Worm (Caenorhabditis elegans) whole organism, L1 larva: ENCODE data around the gene pat-12.

Source experiments
- C04F5.9 ChIP-seq: sonication (generic microtip); optimal IDR thresholded peaks from 2 replicates; lab custom pipeline; 2016; ENCODE audit warnings: missing genetic modification characterization, missing compliant biosample characterization
- C34B4.2 ChIP-seq: sonication (generic microtip); optimal IDR thresholded peaks from 2 replicates; lab custom pipeline; 2017; ENCODE audit warnings: mild to moderate bottlenecking, missing genetic modification characterization, missing compliant biosample characterization
- F16B12.6 ChIP-seq: fragments of 150-350 bp; optimal IDR thresholded peaks from 2 replicates; lab custom pipeline; 2014; ENCODE audit warnings: missing biosample characterization, missing genetic modification characterization
- Y116A8C.19 ChIP-seq: sonication (generic microtip); optimal IDR thresholded peaks from 2 replicates; lab custom pipeline; 2016; ENCODE audit warnings: missing compliant biosample characterization, missing genetic modification characterization, borderline replicate concordance
- alr-1 ChIP-seq: fragments of 200-800 bp; sonication (Bioruptor generic); optimal IDR thresholded peaks from 2 replicates; lab custom pipeline; 2018; ENCODE audit warnings: borderline replicate concordance, mild to moderate bottlenecking, missing genetic modification characterization, missing compliant biosample characterization
- ceh-8 ChIP-seq: fragments of 200-800 bp; sonication (Bioruptor generic); optimal IDR thresholded peaks from 2 replicates; lab custom pipeline; 2018; ENCODE audit warnings: mild to moderate bottlenecking, missing genetic modification characterization, moderate library complexity, missing compliant biosample characterization
- ceh-82 ChIP-seq, 3 experiments: fragments of 150-350 bp in 1 of 3; sonication (generic microtip) in 2 of 3; optimal IDR thresholded peaks; 2 replicates each; lab custom pipeline; 2014 to 2017; ENCODE audit warnings: missing biosample characterization in 3 of 3, missing genetic modification characterization in 3 of 3
- ceh-88 ChIP-seq: fragments of 200-800 bp; sonication (Bioruptor generic); IDR thresholded peaks from 2 replicates; pipeline ENCODE4 v1.3.6; 2022; ENCODE audit warnings: missing genetic modification characterization, missing compliant biosample characterization
- dpl-1 ChIP-seq, 3 experiments: fragments of 150-350 bp in 2 of 3; sonication (generic microtip) in 1 of 3; optimal IDR thresholded peaks; 2 replicates each; lab custom pipeline; 2014 to 2017; ENCODE audit warnings: missing biosample characterization in 3 of 3, missing genetic modification characterization in 3 of 3, missing genetic modification reagents in 3 of 3
- efl-1 ChIP-seq, 4 experiments: fragments of 150-350 bp; optimal IDR thresholded peaks in 3 of 4; peaks in 1 of 4; 1 replicate in 1 of 4; 2 replicates in 3 of 4; lab custom pipeline; 2014; ENCODE audit warnings: missing biosample characterization in 2 of 4, missing genetic modification characterization in 2 of 4, missing genetic modification reagents in 2 of 4
- efl-3 ChIP-seq: fragments of 200-800 bp; sonication (Bioruptor generic); optimal IDR thresholded peaks from 2 replicates; lab custom pipeline; 2018; ENCODE audit warnings: mild to moderate bottlenecking, missing genetic modification characterization, missing compliant biosample characterization
- egl-13 ChIP-seq: sonication (generic microtip); optimal IDR thresholded peaks from 2 replicates; lab custom pipeline; 2016; ENCODE audit warnings: missing genotype, missing genetic modification reagents, missing genetic modification characterization, missing compliant biosample characterization
- egl-27 ChIP-seq, 2 experiments: fragments of 150-350 bp in 1 of 2; sonication (generic microtip); optimal IDR thresholded peaks; 3 replicates each; lab custom pipeline; 2017 to 2018; ENCODE audit warnings: missing biosample characterization in 2 of 2, missing genetic modification characterization in 2 of 2, missing genetic modification reagents in 2 of 2
- fkh-4 ChIP-seq: sonication (generic microtip); optimal IDR thresholded peaks from 2 replicates; lab custom pipeline; 2016; ENCODE audit warnings: missing compliant biosample characterization, missing genetic modification characterization, borderline replicate concordance
- fkh-8 ChIP-seq: sonication (generic microtip); optimal IDR thresholded peaks from 2 replicates; lab custom pipeline; 2016; ENCODE audit warnings: mild to moderate bottlenecking, missing genetic modification characterization, missing compliant biosample characterization
- fos-1 ChIP-seq: fragments of 150-350 bp; optimal IDR thresholded peaks from 2 replicates; lab custom pipeline; 2014; ENCODE audit warnings: missing biosample characterization, missing genetic modification characterization
- hlh-17 ChIP-seq: fragments of 200-800 bp; sonication (Bioruptor generic); optimal IDR thresholded peaks from 2 replicates; lab custom pipeline; 2018; ENCODE audit warnings: missing genetic modification characterization, mild to moderate bottlenecking, missing compliant biosample characterization, moderate library complexity, borderline replicate concordance
- hpl-2 ChIP-seq: fragments of 150-350 bp; optimal IDR thresholded peaks from 2 replicates; lab custom pipeline; 2014; ENCODE audit warnings: missing biosample characterization, missing genetic modification reagents, missing genetic modification characterization
- irx-1 ChIP-seq: sonication (generic microtip); optimal IDR thresholded peaks from 2 replicates; lab custom pipeline; 2016; ENCODE audit warnings: missing genetic modification characterization, missing compliant biosample characterization
- lir-3 ChIP-seq: sonication (generic microtip); optimal IDR thresholded peaks from 2 replicates; lab custom pipeline; 2016; ENCODE audit warnings: mild to moderate bottlenecking, missing genetic modification characterization, moderate library complexity, missing compliant biosample characterization; ENCODE audit not compliant: poor library complexity
- lsy-2 ChIP-seq, 2 experiments: fragments of 150-350 bp; optimal IDR thresholded peaks; 2 replicates each; lab custom pipeline; 2014; ENCODE audit warnings: missing biosample characterization in 2 of 2, missing genetic modification characterization in 2 of 2
- mdl-1 ChIP-seq, 2 experiments: fragments of 150-350 bp; optimal IDR thresholded peaks; 2 replicates each; lab custom pipeline; 2014 to 2017; ENCODE audit warnings: missing biosample characterization in 2 of 2, missing genetic modification characterization in 2 of 2, inconsistent platforms in 1 of 2
- mep-1 ChIP-seq: fragments of 150-350 bp; optimal IDR thresholded peaks from 2 replicates; lab custom pipeline; 2014; ENCODE audit warnings: missing biosample characterization, missing genetic modification characterization
- nhr-12 ChIP-seq: sonication (generic microtip); optimal IDR thresholded peaks from 2 replicates; lab custom pipeline; 2017; ENCODE audit warnings: missing biosample characterization, missing genetic modification characterization
- nhr-47 ChIP-seq: sonication (generic microtip); optimal IDR thresholded peaks from 2 replicates; lab custom pipeline; 2016; ENCODE audit warnings: mild to moderate bottlenecking, missing genetic modification characterization, moderate library complexity, missing compliant biosample characterization
- nhr-71 ChIP-seq: sonication (generic microtip); optimal IDR thresholded peaks from 2 replicates; lab custom pipeline; 2016; ENCODE audit warnings: mild to moderate bottlenecking, missing genetic modification characterization, moderate library complexity, missing compliant biosample characterization
- nhr-76 ChIP-seq: sonication (generic microtip); optimal IDR thresholded peaks from 2 replicates; lab custom pipeline; 2017; ENCODE audit warnings: missing biosample characterization, missing genetic modification characterization
- nhr-84 ChIP-seq: sonication (generic microtip); optimal IDR thresholded peaks from 2 replicates; lab custom pipeline; 2017; ENCODE audit warnings: missing biosample characterization, missing genetic modification characterization
- nhr-85 ChIP-seq: sonication (generic microtip); peaks from one replicate; lab custom pipeline; 2016; ENCODE audit warnings: missing genetic modification characterization, inconsistent platforms, missing compliant biosample characterization
- pax-3 ChIP-seq: fragments of 200-800 bp; sonication (Bioruptor generic); optimal IDR thresholded peaks from 2 replicates; lab custom pipeline; 2018; ENCODE audit warnings: mild to moderate bottlenecking, missing genetic modification characterization, moderate library complexity, missing compliant biosample characterization
- rnt-1 ChIP-seq: sonication (generic microtip); optimal IDR thresholded peaks from 2 replicates; lab custom pipeline; 2016; ENCODE audit warnings: mild to moderate bottlenecking, missing genetic modification characterization, moderate library complexity, missing compliant biosample characterization
- snpc-4 ChIP-seq: fragments of 150-350 bp; optimal IDR thresholded peaks from 2 replicates; lab custom pipeline; 2014; ENCODE audit warnings: missing biosample characterization, missing genetic modification characterization
- snu-23 ChIP-seq: sonication (generic microtip); optimal IDR thresholded peaks from 2 replicates; lab custom pipeline; 2016; ENCODE audit warnings: missing genetic modification characterization, missing compliant biosample characterization
- swsn-7 ChIP-seq: sonication (generic microtip); optimal IDR thresholded peaks from 2 replicates; lab custom pipeline; 2016; ENCODE audit warnings: missing genetic modification characterization, missing compliant biosample characterization
- tbx-2 ChIP-seq: sonication (generic microtip); optimal IDR thresholded peaks from 2 replicates; lab custom pipeline; 2016; ENCODE audit warnings: missing genetic modification characterization, missing compliant biosample characterization
- unc-62 ChIP-seq: fragments of 150-350 bp; optimal IDR thresholded peaks from 2 replicates; lab custom pipeline; 2014; ENCODE audit warnings: missing biosample characterization, missing genetic modification reagents, missing genetic modification characterization
- unc-86 ChIP-seq: sonication (generic microtip); optimal IDR thresholded peaks from 2 replicates; lab custom pipeline; 2016; ENCODE audit warnings: missing genetic modification characterization, missing compliant biosample characterization
- unc-98 ChIP-seq: fragments of 200-800 bp; sonication (Bioruptor generic); IDR thresholded peaks from 2 replicates; pipeline ENCODE4 v1.3.6; 2022; ENCODE audit warnings: missing genetic modification characterization, missing compliant biosample characterization
- xbp-1 ChIP-seq: sonication (generic microtip); optimal IDR thresholded peaks from 2 replicates; lab custom pipeline; 2016; ENCODE audit warnings: missing genetic modification characterization, missing compliant biosample characterization
- zip-4 ChIP-seq: fragments of 200-800 bp; sonication (Bioruptor generic); optimal IDR thresholded peaks from 2 replicates; lab custom pipeline; 2018; ENCODE audit warnings: mild to moderate bottlenecking, missing genetic modification characterization, moderate library complexity, missing compliant biosample characterization
- ztf-11 ChIP-seq, 2 experiments: sonication (generic microtip); optimal IDR thresholded peaks; 2 replicates each; lab custom pipeline; 2016 to 2017; ENCODE audit warnings: missing genetic modification characterization in 2 of 2, missing biosample characterization in 1 of 2, missing compliant biosample characterization in 1 of 2

The pat-12 gene

ce11 chrIII:752326-752725 lies at the start of gene pat-12:
TSS of gene pat-12 (minus strand) at chrIII:752426.
- TF ChIP-seq dpl-1 (GFP tag; optimal IDR thresholded peaks at IDR 0.05; lab: Kevin White, UChicago): no peak
- no peak for TF ChIP-seq nhr-84 (tag; lab: Kevin White, UChicago)
- no peak for TF ChIP-seq hlh-17 (GFP tag; lab: Kevin White, UChicago)
- no peak for TF ChIP-seq lir-3 (tag; lab: Kevin White, UChicago)
- no peak for TF ChIP-seq egl-13 (tag; lab: Kevin White, UChicago)
- no peak for TF ChIP-seq swsn-7 (tag; lab: Kevin White, UChicago)
- no peak for TF ChIP-seq nhr-12 (tag; lab: Kevin White, UChicago)
- no peak for TF ChIP-seq zip-4 (GFP tag; lab: Kevin White, UChicago)
- TF ChIP-seq nhr-71 (tag; lab: Kevin White, UChicago): no peak
- no peak for TF ChIP-seq alr-1 (tag; lab: Kevin White, UChicago)
- TF ChIP-seq tbx-2 (tag; lab: Kevin White, UChicago): no peak
- TF ChIP-seq ztf-11 (tag; optimal IDR thresholded peaks at IDR 0.05; lab: Kevin White, UChicago): no peak
- no peak for TF ChIP-seq irx-1 (tag; lab: Kevin White, UChicago)

- TF ChIP-seq nhr-47 (tag; lab: Kevin White, UChicago) (no peak), efl-1 (optimal IDR thresholded peaks at IDR 0.05; lab: Kevin White, UChicago) (no peak), efl-1 (GFP tag; optimal IDR thresholded peaks at IDR 0.05 in 1 of 2; lab: Kevin White, UChicago) (peak in 1 of 2 experiments; percentile 53)
Measured at ce11 chrIII:797507-797906, 45.3 kb upstream of the pat-12 start.

- no peak for TF ChIP-seq xbp-1 (tag; lab: Kevin White, UChicago)
- no peak for TF ChIP-seq fkh-8 (tag; lab: Kevin White, UChicago)
- no peak for TF ChIP-seq alr-1 (tag; lab: Kevin White, UChicago)
- peak in 1 of 2 experiments; percentile 24 for TF ChIP-seq lsy-2 (tag; optimal IDR thresholded peaks at IDR 0.05; lab: Kevin White, UChicago)
Measured at ce11 chrIII:794984-795596, 42.9 kb upstream of the pat-12 start, which contains the start of gene trpp-11. TSS of gene trpp-11 (plus strand) at chrIII:795136.

ce11 chrIII:794000-794399 lies 41.8 kb upstream of the pat-12 start, which contains the start of gene rps-29:
TSS of gene rps-29 (plus strand) at chrIII:794300.
- TF ChIP-seq mep-1 (no peak), nhr-85 (tag; lab: Kevin White, UChicago) (peak; percentile 11), irx-1 (tag; lab: Kevin White, UChicago) (peak; percentile 40)

- TF ChIP-seq nhr-71 (tag; lab: Kevin White, UChicago) (peak; percentile 85), C34B4.2 (tag; lab: Kevin White, UChicago) (no peak), egl-27 (tag; optimal IDR thresholded peaks at IDR 0.05; lab: Kevin White, UChicago) (no peak), nhr-47 (tag; lab: Kevin White, UChicago) (peak; percentile 85), rnt-1 (tag; lab: Kevin White, UChicago) (peak; percentile 89), hpl-2 (GFP tag; lab: Kevin White, UChicago) (peak; percentile 26), Y116A8C.19 (tag; lab: Kevin White, UChicago) (no peak), nhr-76 (tag; lab: Kevin White, UChicago) (no peak), swsn-7 (tag; lab: Kevin White, UChicago) (peak; percentile 76), egl-13 (tag; lab: Kevin White, UChicago) (peak; percentile 43), snu-23 (GFP tag; lab: Kevin White, UChicago) (peak; percentile 88), fkh-4 (tag; lab: Kevin White, UChicago) (peak; percentile 27), fos-1 (tag; lab: Kevin White, UChicago) (peak; percentile 62), unc-98 (GFP tag; lab: Robert Waterston, UW) (no peak), dpl-1 (GFP tag; optimal IDR thresholded peaks at IDR 0.05; lab: Kevin White, UChicago) (peak; percentile 74 to 84 (median 80)), C04F5.9 (tag; lab: Kevin White, UChicago) (peak; percentile 50), mdl-1 (tag; optimal IDR thresholded peaks at IDR 0.05; lab: Kevin White, UChicago) (peak in 1 of 2 experiments; percentile 63), efl-3 (GFP tag; lab: Kevin White, UChicago) (no peak), unc-86 (tag; lab: Kevin White, UChicago) (peak; percentile 72), ceh-82 (tag; optimal IDR thresholded peaks at IDR 0.05; lab: Kevin White, UChicago) (peak; percentile 53 to 95 (median 75)), ceh-88 (GFP tag; lab: Robert Waterston, UW) (peak; percentile 30; the same call in 1 of the 2 replicates), unc-62 (GFP tag; lab: Kevin White, UChicago) (no peak), pax-3 (tag; lab: Kevin White, UChicago) (peak; percentile 63), ceh-8 (GFP tag; lab: Kevin White, UChicago) (no peak), F16B12.6 (tag; lab: Kevin White, UChicago) (peak; percentile 44), snpc-4 (peak; percentile 43)
Measured at ce11 chrIII:793595-793994, 41.4 kb upstream of the pat-12 start, which contains the start of gene snt-2. TSS of gene snt-2 (minus strand) at chrIII:793733.
